Worm (Caenorhabditis elegans) whole organism, young adult: Measurements from ENCODE around the gene Y22D7AL.4.

Experiments used
- B0019.2 ChIP-seq: fragments of 200-800 bp; sonication (Bioruptor generic); conservative IDR thresholded peaks from 2 replicates; pipeline ENCODE4 v1.3.6; 2022; ENCODE audit warnings: missing genetic modification reagents, missing genetic modification characterization, missing compliant biosample characterization
- B0336.3 ChIP-seq: fragments of 200-800 bp; sonication (Bioruptor generic); IDR thresholded peaks from 2 replicates; pipeline ENCODE4 v1.3.6; 2022; ENCODE audit warnings: missing genetic modification characterization, missing compliant biosample characterization
- C06A6.2 ChIP-seq: fragments of 200-800 bp; sonication (Bioruptor generic); conservative IDR thresholded peaks from 2 replicates; pipeline ENCODE4 v1.3.6; 2022; ENCODE audit warnings: missing genetic modification characterization, missing compliant biosample characterization
- F10E7.11 ChIP-seq: sonication (generic microtip); optimal IDR thresholded peaks from 2 replicates; lab custom pipeline; 2017; ENCODE audit warnings: mild to moderate bottlenecking, missing genetic modification characterization, moderate library complexity, missing compliant biosample characterization
- F23B12.7 ChIP-seq: sonication (generic microtip); optimal IDR thresholded peaks from 2 replicates; lab custom pipeline; 2017; ENCODE audit warnings: missing genetic modification characterization, mild to moderate bottlenecking, missing compliant biosample characterization, antibody characterized with exemption, moderate library complexity; ENCODE audit not compliant: insufficient read depth
- F49E8.2 ChIP-seq: sonication (generic microtip); optimal IDR thresholded peaks from 3 replicates; lab custom pipeline; 2017; ENCODE audit warnings: missing genetic modification characterization, mild to moderate bottlenecking, missing compliant biosample characterization, antibody characterized with exemption, moderate library complexity; ENCODE audit not compliant: insufficient read depth
- F55B11.4 ChIP-seq: sonication (generic microtip); optimal IDR thresholded peaks from 2 replicates; lab custom pipeline; 2016; ENCODE audit warnings: missing compliant biosample characterization, missing genetic modification characterization, borderline replicate concordance; ENCODE audit not compliant: insufficient read depth
- K11D2.4 ChIP-seq: fragments of 200-800 bp; sonication (Bioruptor generic); IDR thresholded peaks from 2 replicates; pipeline ENCODE4 v1.3.6; 2022; ENCODE audit warnings: missing genetic modification reagents, missing genetic modification characterization, missing compliant biosample characterization
- K12H6.12 ChIP-seq: fragments of 200-800 bp; sonication (Bioruptor generic); optimal IDR thresholded peaks from 2 replicates; lab custom pipeline; 2018; ENCODE audit warnings: mild to moderate bottlenecking, missing genetic modification characterization, missing compliant biosample characterization
- T07F8.4 ChIP-seq: sonication (generic microtip); optimal IDR thresholded peaks from 2 replicates; lab custom pipeline; 2016; ENCODE audit warnings: mild to moderate bottlenecking, missing genetic modification characterization, moderate library complexity, missing compliant biosample characterization
- Y53G8AR.9 ChIP-seq: fragments of 200-800 bp; sonication (Bioruptor generic); conservative IDR thresholded peaks from 2 replicates; pipeline ENCODE4 v1.3.6; 2022; ENCODE audit warnings: missing genetic modification reagents, missing genetic modification characterization, missing compliant biosample characterization
- Y79H2A.3 ChIP-seq: fragments of 200-800 bp; sonication (Bioruptor generic); conservative IDR thresholded peaks from 2 replicates; pipeline ENCODE4 v1.3.6; 2022; ENCODE audit warnings: missing genetic modification reagents, missing genetic modification characterization, missing compliant biosample characterization
- ZK185.1 ChIP-seq: sonication (generic microtip); optimal IDR thresholded peaks from 2 replicates; lab custom pipeline; 2016; ENCODE audit warnings: mild to moderate bottlenecking, missing genetic modification characterization, missing compliant biosample characterization; ENCODE audit not compliant: poor library complexity, severe bottlenecking
- atf-7 ChIP-seq: sonication (generic microtip); optimal IDR thresholded peaks from 2 replicates; lab custom pipeline; 2017; ENCODE audit warnings: mild to moderate bottlenecking, missing genetic modification characterization, missing compliant biosample characterization
- athp-1 ChIP-seq: sonication (generic microtip); optimal IDR thresholded peaks from 2 replicates; lab custom pipeline; 2017; ENCODE audit warnings: mild to moderate bottlenecking, missing genetic modification characterization, missing compliant biosample characterization
- attf-3 ChIP-seq: fragments of 200-800 bp; sonication (Bioruptor generic); conservative IDR thresholded peaks from 2 replicates; pipeline ENCODE4 v1.3.6; 2022; ENCODE audit warnings: missing genetic modification reagents, missing genetic modification characterization, missing compliant biosample characterization
- bed-1 ChIP-seq: fragments of 200-800 bp; sonication (Bioruptor generic); IDR thresholded peaks from 2 replicates; pipeline ENCODE4 v1.3.6; 2022; ENCODE audit warnings: missing genetic modification reagents, missing genetic modification characterization, missing compliant biosample characterization
- ccch-3 ChIP-seq: fragments of 200-800 bp; sonication (Bioruptor generic); optimal IDR thresholded peaks from 2 replicates; lab custom pipeline; 2018; ENCODE audit warnings: mild to moderate bottlenecking, missing genetic modification characterization, missing compliant biosample characterization
- ceh-27 ChIP-seq: fragments of 200-800 bp; sonication (Bioruptor generic); optimal IDR thresholded peaks from 2 replicates; lab custom pipeline; 2018; ENCODE audit warnings: mild to moderate bottlenecking, missing genetic modification characterization, moderate library complexity, missing compliant biosample characterization
- ceh-58 ChIP-seq: fragments of 200-800 bp; sonication (Bioruptor generic); IDR thresholded peaks from 2 replicates; pipeline ENCODE4 v1.3.6; 2022; ENCODE audit warnings: missing genetic modification characterization, missing compliant biosample characterization
- dpl-1 ChIP-seq: fragments of 150-350 bp; optimal IDR thresholded peaks from 2 replicates; lab custom pipeline; 2014; ENCODE audit warnings: missing biosample characterization, missing genetic modification reagents, missing genetic modification characterization
- egrh-3 ChIP-seq: fragments of 200-800 bp; sonication (Bioruptor generic); IDR thresholded peaks from 2 replicates; pipeline ENCODE4 v1.3.6; 2022; ENCODE audit warnings: missing genetic modification reagents, missing genetic modification characterization, missing compliant biosample characterization
- ets-4 ChIP-seq: fragments of 200-800 bp; sonication (Bioruptor generic); optimal IDR thresholded peaks from 2 replicates; lab custom pipeline; 2018; ENCODE audit warnings: mild to moderate bottlenecking, missing genetic modification characterization, missing compliant biosample characterization
- him-1 ChIP-seq: sonication (generic microtip); optimal IDR thresholded peaks from 2 replicates; lab custom pipeline; 2016; ENCODE audit warnings: missing genotype, missing genetic modification reagents, missing genetic modification characterization, missing compliant biosample characterization
- hlh-12 ChIP-seq: sonication (generic microtip); optimal IDR thresholded peaks from 2 replicates; lab custom pipeline; 2016; ENCODE audit warnings: missing genetic modification characterization, missing compliant biosample characterization
- hmg-1.2 ChIP-seq: fragments of 200-800 bp; sonication (Bioruptor generic); IDR thresholded peaks from 2 replicates; pipeline ENCODE4 v1.3.6; 2022; ENCODE audit warnings: missing genetic modification reagents, missing genetic modification characterization, missing compliant biosample characterization
- hrde-1 ChIP-seq: sonication (generic microtip); optimal IDR thresholded peaks from 2 replicates; lab custom pipeline; 2016; ENCODE audit warnings: missing genetic modification characterization, mild to moderate bottlenecking, missing compliant biosample characterization, moderate library complexity, missing genotype, missing genetic modification reagents, borderline replicate concordance
- let-526 ChIP-seq: fragments of 200-800 bp; sonication (Bioruptor generic); IDR thresholded peaks from 2 replicates; pipeline ENCODE4 v1.3.6; 2022; ENCODE audit warnings: missing genetic modification reagents, missing genetic modification characterization, missing compliant biosample characterization
- lsy-27 ChIP-seq: sonication (generic microtip); optimal IDR thresholded peaks from 2 replicates; lab custom pipeline; 2017; ENCODE audit warnings: missing genetic modification characterization, mild to moderate bottlenecking, missing compliant biosample characterization, antibody characterized with exemption, missing genotype, borderline replicate concordance; ENCODE audit not compliant: insufficient read depth
- madf-3 ChIP-seq: fragments of 200-800 bp; sonication (Bioruptor generic); IDR thresholded peaks from 2 replicates; pipeline ENCODE4 v1.3.6; 2022; ENCODE audit warnings: missing genetic modification reagents, missing genetic modification characterization, missing compliant biosample characterization
- madf-8 ChIP-seq: fragments of 200-800 bp; sonication (Bioruptor generic); conservative IDR thresholded peaks from 2 replicates; pipeline ENCODE4 v1.3.6; 2022; ENCODE audit warnings: missing genetic modification reagents, missing genetic modification characterization, missing compliant biosample characterization
- mcd-1 ChIP-seq: fragments of 200-800 bp; sonication (Bioruptor generic); IDR thresholded peaks from 2 replicates; pipeline ENCODE4 v1.3.6; 2022; ENCODE audit warnings: missing genetic modification reagents, missing genetic modification characterization, missing compliant biosample characterization
- nfyb-1 ChIP-seq: fragments of 200-800 bp; sonication (Bioruptor generic); IDR thresholded peaks from 2 replicates; pipeline ENCODE4 v1.3.6; 2022; ENCODE audit warnings: missing genetic modification reagents, missing genetic modification characterization, missing compliant biosample characterization
- nhr-120 ChIP-seq: fragments of 200-800 bp; sonication (Bioruptor generic); IDR thresholded peaks from 2 replicates; pipeline ENCODE4 v1.3.6; 2022; ENCODE audit warnings: missing genetic modification characterization, missing compliant biosample characterization
- nhr-27 ChIP-seq: fragments of 200-800 bp; sonication (Bioruptor generic); optimal IDR thresholded peaks from 2 replicates; lab custom pipeline; 2018; ENCODE audit warnings: mild to moderate bottlenecking, missing genetic modification characterization, moderate library complexity, missing compliant biosample characterization
- pbrm-1 ChIP-seq: fragments of 200-800 bp; sonication (Bioruptor generic); IDR thresholded peaks from 2 replicates; pipeline ENCODE4 v1.3.6; 2022; ENCODE audit warnings: missing genetic modification reagents, missing genetic modification characterization, missing compliant biosample characterization
- rec-8 ChIP-seq, 2 experiments: sonication (generic microtip); optimal IDR thresholded peaks; 2 replicates each; lab custom pipeline; 2016; ENCODE audit warnings: mild to moderate bottlenecking in 2 of 2, missing genetic modification characterization in 2 of 2, missing genetic modification reagents in 2 of 2, missing genotype in 2 of 2, missing biosample characterization in 1 of 2, missing compliant biosample characterization in 1 of 2, moderate library complexity in 1 of 2
- sdz-38 ChIP-seq: sonication (generic microtip); optimal IDR thresholded peaks from 2 replicates; lab custom pipeline; 2016; ENCODE audit warnings: missing genotype, missing genetic modification characterization, missing compliant biosample characterization
- snpc-1.1 ChIP-seq: sonication (generic microtip); optimal IDR thresholded peaks from 2 replicates; lab custom pipeline; 2017; ENCODE audit warnings: missing genetic modification characterization, mild to moderate bottlenecking, missing compliant biosample characterization, antibody characterized with exemption, moderate library complexity, missing genotype, missing genetic modification reagents; ENCODE audit not compliant: insufficient read depth
- snpc-4 ChIP-seq, 5 experiments: fragments of 150-350 bp in 1 of 5; sonication (generic microtip) in 4 of 5; optimal IDR thresholded peaks; 2 replicates each; lab custom pipeline; 2014 to 2018; ENCODE audit warnings: missing genetic modification characterization in 5 of 5, missing biosample characterization in 3 of 5, antibody characterized with exemption in 2 of 5, mild to moderate bottlenecking in 2 of 5, missing compliant biosample characterization in 2 of 5, missing genotype in 2 of 5, moderate library complexity in 2 of 5, missing genetic modification reagents in 1 of 5
- somi-1 ChIP-seq: fragments of 200-800 bp; sonication (Bioruptor generic); optimal IDR thresholded peaks from 2 replicates; lab custom pipeline; 2018; ENCODE audit warnings: mild to moderate bottlenecking, missing genetic modification characterization, missing compliant biosample characterization
- unc-130 ChIP-seq: sonication (generic microtip); optimal IDR thresholded peaks from 2 replicates; lab custom pipeline; 2016; ENCODE audit warnings: missing genetic modification reagents, missing genetic modification characterization, missing compliant biosample characterization
- unc-62 ChIP-seq: fragments of 150-350 bp; optimal IDR thresholded peaks from 2 replicates; lab custom pipeline; 2014; ENCODE audit warnings: missing biosample characterization, missing genetic modification reagents, missing genetic modification characterization
- xnd-1 ChIP-seq: sonication (generic microtip); optimal IDR thresholded peaks from 2 replicates; lab custom pipeline; 2016; ENCODE audit warnings: missing genotype, missing genetic modification reagents, missing genetic modification characterization, missing compliant biosample characterization
- ztf-26 ChIP-seq: sonication (generic microtip); optimal IDR thresholded peaks from 2 replicates; lab custom pipeline; 2017; ENCODE audit warnings: missing genetic modification characterization, missing compliant biosample characterization

The Y22D7AL.4 gene

DNA sequence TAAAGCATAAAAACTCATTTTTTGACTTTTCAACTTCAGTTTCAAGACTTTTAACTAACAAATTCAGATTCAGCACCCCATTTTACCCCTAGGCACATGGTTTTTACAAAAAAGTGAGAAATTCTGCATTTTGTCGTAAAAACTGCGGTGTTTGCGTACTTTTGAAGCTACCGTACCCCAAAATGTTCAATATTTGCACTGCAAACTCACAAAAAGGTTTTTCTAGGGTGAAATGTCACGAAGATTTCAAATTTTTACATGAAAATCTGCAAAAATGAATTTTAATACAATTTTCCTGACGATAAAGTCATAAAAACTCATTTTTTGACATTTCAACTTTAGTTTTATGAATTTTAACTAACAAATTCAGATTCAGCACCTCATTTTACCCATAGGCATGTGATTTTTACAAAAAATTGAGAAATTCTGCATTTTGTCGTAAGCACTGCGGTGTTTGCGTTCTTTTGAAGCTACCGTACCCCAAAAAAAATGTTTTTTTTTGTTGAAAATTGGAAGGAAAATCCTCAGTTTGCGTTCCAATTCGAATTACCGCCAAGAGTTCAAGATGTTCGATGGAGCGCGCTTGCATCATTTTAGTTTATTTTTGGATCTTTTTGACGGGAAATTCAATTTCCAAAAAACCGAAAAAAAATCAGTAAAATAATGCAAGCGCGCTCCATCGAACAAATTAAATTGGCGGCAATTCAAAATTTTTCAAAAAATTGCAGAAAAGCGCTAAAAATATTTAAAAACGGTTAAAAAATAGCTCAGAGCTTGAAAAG is 10.0 kb upstream of the Y22D7AL.4 start:
- TF ChIP-seq C06A6.2 (GFP tag; lab: Robert Waterston, UW): no peak
- 0 out of 2 replicates have a peak, but pooled peaks have one; percentile 36 for TF ChIP-seq hmg-1.2 (GFP tag; lab: Robert Waterston, UW)
- TF ChIP-seq atf-7 (tag; lab: Kevin White, UChicago): peak; percentile 79
- TF ChIP-seq egrh-3 (GFP tag; lab: Robert Waterston, UW): no peak
- peak; percentile 36 for TF ChIP-seq dpl-1 (GFP tag; lab: Kevin White, UChicago)
- TF ChIP-seq F49E8.2: peak; percentile 83
- TF ChIP-seq ZK185.1 (tag; lab: Kevin White, UChicago): no peak
- TF ChIP-seq sdz-38 (tag; lab: Kevin White, UChicago): no peak
- no peak for TF ChIP-seq B0019.2 (GFP tag; lab: Robert Waterston, UW)
- TF ChIP-seq B0336.3 (GFP tag; lab: Robert Waterston, UW): peak; percentile 90
- TF ChIP-seq snpc-1.1 (tag; lab: Kevin White, UChicago): no peak
- TF ChIP-seq unc-62 (GFP tag; lab: Kevin White, UChicago): no peak
- peak; percentile 95 for TF ChIP-seq athp-1
- TF ChIP-seq ceh-27 (GFP tag; lab: Kevin White, UChicago): no peak
- TF ChIP-seq K11D2.4 (GFP tag; lab: Robert Waterston, UW): no peak
- TF ChIP-seq xnd-1 (tag; lab: Kevin White, UChicago): no peak
- peak; percentile 88 for TF ChIP-seq mcd-1 (GFP tag; lab: Robert Waterston, UW)
- peak in 1 of 2 experiments; percentile 41 for TF ChIP-seq rec-8 (tag; optimal IDR thresholded peaks at IDR 0.05; lab: Kevin White, UChicago)
- TF ChIP-seq ztf-26 (tag; lab: Kevin White, UChicago): peak; percentile 82
- TF ChIP-seq F10E7.11: peak; percentile 93
- TF ChIP-seq attf-3: no peak
- peak; percentile 96 for TF ChIP-seq nfyb-1 (GFP tag; lab: Robert Waterston, UW)
- no peak for TF ChIP-seq him-1 (tag; lab: Kevin White, UChicago)
- no peak for TF ChIP-seq ccch-3 (GFP tag; lab: Kevin White, UChicago)
- no peak for TF ChIP-seq T07F8.4 (tag; lab: Kevin White, UChicago)
- TF ChIP-seq madf-8: 0 out of 2 replicates have a peak, but pooled peaks have one; percentile 7
- TF ChIP-seq nhr-27 (tag; lab: Kevin White, UChicago): no peak
- no peak for TF ChIP-seq ets-4 (GFP tag; lab: Kevin White, UChicago)
- peak; percentile 47 for TF ChIP-seq unc-130 (GFP tag; lab: Kevin White, UChicago)
- TF ChIP-seq let-526 (GFP tag; lab: Robert Waterston, UW): 0 out of 2 replicates have a peak, but pooled peaks have one; percentile 13
- peak; percentile 53; the same call in 1 of the 2 replicates for TF ChIP-seq pbrm-1 (GFP tag; lab: Robert Waterston, UW)
- TF ChIP-seq hlh-12: peak; percentile 35
- no peak for TF ChIP-seq nhr-120 (GFP tag; lab: Robert Waterston, UW)
- TF ChIP-seq lsy-27 (tag; lab: Kevin White, UChicago): no peak
- TF ChIP-seq K12H6.12: no peak
- peak; percentile 69 for TF ChIP-seq Y53G8AR.9
- TF ChIP-seq snpc-4 (GFP tag; optimal IDR thresholded peaks at IDR 0.05; lab: Kevin White, UChicago): no peak
- peak in 1 of 4 experiments; percentile 59 for TF ChIP-seq snpc-4 (tag; optimal IDR thresholded peaks at IDR 0.05; lab: Kevin White, UChicago)
- TF ChIP-seq bed-1 (GFP tag; lab: Robert Waterston, UW): no peak
- TF ChIP-seq madf-3 (GFP tag; lab: Robert Waterston, UW): no peak
- peak; percentile 85 for TF ChIP-seq hrde-1 (tag; lab: Kevin White, UChicago)
- no peak; the same call in 1 of the 2 replicates for TF ChIP-seq Y79H2A.3 (GFP tag; lab: Robert Waterston, UW)
- TF ChIP-seq somi-1 (GFP tag; lab: Kevin White, UChicago): no peak
- no peak for TF ChIP-seq F55B11.4
- TF ChIP-seq F23B12.7 (tag; lab: Kevin White, UChicago): no peak
- no peak for TF ChIP-seq ceh-58 (GFP tag; lab: Robert Waterston, UW)
